Fruit fly (Drosophila melanogaster) whole organism, embryonic: ENCODE results near the gene CG11052.

Experiments
- ATbp ChIP-seq: fragments of 200-800 bp; sonication (Bioruptor generic); optimal IDR thresholded peaks from 2 replicates; lab custom pipeline; 2017; ENCODE audit warnings: missing biosample characterization, mild to moderate bottlenecking, missing genetic modification characterization, missing genetic modification reagents
- Atf-2 ChIP-seq: fragments of 200-800 bp; sonication (Bioruptor generic); optimal IDR thresholded peaks from 2 replicates; lab custom pipeline; 2016; ENCODE audit warnings: missing biosample characterization, missing genetic modification characterization
- BtbVII ChIP-seq: fragments of 200-800 bp; sonication (Bioruptor generic); optimal IDR thresholded peaks from 3 replicates; lab custom pipeline; 2017; ENCODE audit warnings: missing biosample characterization, mild to moderate bottlenecking, missing genetic modification characterization
- CG11085 ChIP-seq: fragments of 200-800 bp; sonication (Bioruptor generic); IDR thresholded peaks from 2 replicates; pipeline ENCODE4 v1.3.6; 2022; ENCODE audit warnings: missing biosample characterization, missing genetic modification characterization
- CG12942 ChIP-seq: fragments of 200-800 bp; sonication (Bioruptor generic); optimal IDR thresholded peaks from 3 replicates; lab custom pipeline; 2016; ENCODE audit warnings: missing biosample characterization, missing genetic modification characterization
- CG13775 ChIP-seq: fragments of 200-800 bp; sonication (Bioruptor generic); optimal IDR thresholded peaks from 3 replicates; lab custom pipeline; 2017; ENCODE audit warnings: missing biosample characterization, mild to moderate bottlenecking, missing genetic modification characterization
- CG14965 ChIP-seq: fragments of 200-800 bp; sonication (Bioruptor generic); optimal IDR thresholded peaks from 2 replicates; lab custom pipeline; 2016; ENCODE audit warnings: missing biosample characterization, missing genetic modification characterization, borderline replicate concordance
- CG15011 ChIP-seq: fragments of 200-800 bp; sonication (Bioruptor generic); optimal IDR thresholded peaks from 3 replicates; lab custom pipeline; 2018; ENCODE audit warnings: missing biosample characterization, mild to moderate bottlenecking, missing genetic modification characterization
- CG15514 ChIP-seq: fragments of 200-800 bp; sonication (Bioruptor generic); optimal IDR thresholded peaks from 3 replicates; lab custom pipeline; 2017; ENCODE audit warnings: missing biosample characterization, missing genetic modification characterization, mild to moderate bottlenecking, moderate library complexity, missing genetic modification reagents
- CG31224 ChIP-seq: fragments of 200-800 bp; sonication (Bioruptor generic); IDR thresholded peaks from 2 replicates; pipeline ENCODE4 v1.3.6; 2022; ENCODE audit warnings: missing biosample characterization, missing genetic modification characterization
- CG31365 ChIP-seq: fragments of 200-800 bp; sonication (Bioruptor generic); optimal IDR thresholded peaks from 2 replicates; lab custom pipeline; 2018; ENCODE audit warnings: missing biosample characterization, mild to moderate bottlenecking, missing genetic modification characterization
- CG33213 ChIP-seq: fragments of 200-800 bp; sonication (Bioruptor generic); optimal IDR thresholded peaks from 3 replicates; lab custom pipeline; 2016; ENCODE audit warnings: missing biosample characterization, missing genetic modification characterization
- CG3995 ChIP-seq: fragments of 200-800 bp; sonication (Bioruptor generic); optimal IDR thresholded peaks from 3 replicates; lab custom pipeline; 2016; ENCODE audit warnings: missing biosample characterization, missing genetic modification characterization
- CG42726 ChIP-seq: fragments of 200-800 bp; sonication (Bioruptor generic); IDR thresholded peaks from 2 replicates; pipeline ENCODE4 v1.3.6; 2022; ENCODE audit warnings: missing biosample characterization, missing genetic modification characterization; ENCODE audit not compliant: partially characterized antibody
- CG4328 ChIP-seq: fragments of 200-800 bp; sonication (Bioruptor generic); optimal IDR thresholded peaks from 3 replicates; lab custom pipeline; 2017; ENCODE audit warnings: missing biosample characterization, missing genetic modification reagents, missing genetic modification characterization
- CG43689 ChIP-seq: fragments of 200-800 bp; sonication (Bioruptor generic); IDR thresholded peaks from 2 replicates; pipeline ENCODE4 v1.3.6; 2022; ENCODE audit warnings: missing biosample characterization, missing genetic modification characterization
- CG4424 ChIP-seq: fragments of 200-800 bp; sonication (Bioruptor generic); optimal IDR thresholded peaks from 3 replicates; lab custom pipeline; 2016; ENCODE audit warnings: missing biosample characterization, missing genetic modification characterization
- CG4854 ChIP-seq: fragments of 200-800 bp; sonication (Bioruptor generic); optimal IDR thresholded peaks from 2 replicates; lab custom pipeline; 2016; ENCODE audit warnings: missing biosample characterization, missing genetic modification characterization, inconsistent platforms
- CG6175 ChIP-seq: fragments of 200-800 bp; sonication (Bioruptor generic); IDR thresholded peaks from 3 replicates; pipeline ENCODE4 v1.3.6; 2022; ENCODE audit warnings: missing biosample characterization, missing genetic modification characterization
- CG6813 ChIP-seq: fragments of 200-800 bp; sonication (Bioruptor generic); optimal IDR thresholded peaks from 2 replicates; lab custom pipeline; 2017; ENCODE audit warnings: missing biosample characterization, missing genetic modification characterization, mild to moderate bottlenecking, moderate library complexity, missing genetic modification reagents
- CG7271 ChIP-seq: fragments of 200-800 bp; sonication (Bioruptor generic); optimal IDR thresholded peaks from 2 replicates; lab custom pipeline; 2018; ENCODE audit warnings: missing biosample characterization, mild to moderate bottlenecking, missing genetic modification characterization, moderate library complexity
- CG9727 ChIP-seq: fragments of 200-800 bp; sonication (Bioruptor generic); optimal IDR thresholded peaks from 3 replicates; lab custom pipeline; 2017; ENCODE audit warnings: missing biosample characterization, mild to moderate bottlenecking, missing genetic modification characterization
- CG9797 ChIP-seq: fragments of 200-800 bp; sonication (Bioruptor generic); optimal IDR thresholded peaks from 3 replicates; lab custom pipeline; 2018; ENCODE audit warnings: missing biosample characterization, mild to moderate bottlenecking, missing genetic modification characterization
- Drgx ChIP-seq: fragments of 200-800 bp; sonication (Bioruptor generic); IDR thresholded peaks from 2 replicates; pipeline ENCODE4 v1.3.6; 2022; ENCODE audit warnings: missing biosample characterization, missing genetic modification characterization
- Mad ChIP-seq: fragments of 200-800 bp; sonication (Bioruptor generic); optimal IDR thresholded peaks from 2 replicates; lab custom pipeline; 2016; ENCODE audit warnings: missing biosample characterization, missing genetic modification characterization
- NK7.1 ChIP-seq: fragments of 200-800 bp; sonication (Bioruptor generic); optimal IDR thresholded peaks from 3 replicates; lab custom pipeline; 2016; ENCODE audit warnings: missing biosample characterization, missing genetic modification characterization
- Oli ChIP-seq: fragments of 200-800 bp; sonication (Bioruptor generic); optimal IDR thresholded peaks from 2 replicates; lab custom pipeline; 2018; ENCODE audit warnings: missing biosample characterization, mild to moderate bottlenecking, missing genetic modification characterization, moderate library complexity
- Sin3A ChIP-seq: fragments of >200 bp; optimal IDR thresholded peaks from 2 replicates; lab custom pipeline; 2018
- Sox100B ChIP-seq: fragments of 200-800 bp; sonication (Bioruptor generic); optimal IDR thresholded peaks from 3 replicates; lab custom pipeline; 2018; ENCODE audit warnings: missing biosample characterization, mild to moderate bottlenecking, missing genetic modification characterization
- amos ChIP-seq: fragments of 200-800 bp; sonication (Bioruptor generic); IDR thresholded peaks from 2 replicates; pipeline ENCODE4 v1.3.6; 2022; ENCODE audit warnings: missing biosample characterization, missing genetic modification characterization; ENCODE audit not compliant: partially characterized antibody
- ato ChIP-seq: fragments of 200-800 bp; sonication (Bioruptor generic); IDR thresholded peaks from 2 replicates; pipeline ENCODE4 v1.3.6; 2022; ENCODE audit warnings: missing biosample characterization, missing genetic modification characterization; ENCODE audit not compliant: partially characterized antibody
- bowl ChIP-seq: fragments of 200-800 bp; sonication (Bioruptor generic); IDR thresholded peaks from 2 replicates; pipeline ENCODE4 v1.3.6; 2022; ENCODE audit warnings: missing biosample characterization, missing genetic modification characterization
- cas ChIP-seq: fragments of 200-800 bp; sonication (Bioruptor generic); IDR thresholded peaks from 2 replicates; pipeline ENCODE4 v1.3.6; 2022; ENCODE audit warnings: missing biosample characterization, missing genetic modification characterization
- cato ChIP-seq: fragments of 200-800 bp; sonication (Bioruptor generic); optimal IDR thresholded peaks from 2 replicates; lab custom pipeline; 2016; ENCODE audit warnings: missing biosample characterization, missing genetic modification characterization, borderline replicate concordance
- chm ChIP-seq: fragments of 200-800 bp; sonication (Bioruptor generic); IDR thresholded peaks from 2 replicates; pipeline ENCODE4 v1.3.6; 2022; ENCODE audit warnings: missing biosample characterization, missing genetic modification characterization
- dati ChIP-seq: fragments of 200-800 bp; sonication (Bioruptor generic); IDR thresholded peaks from 2 replicates; pipeline ENCODE4 v1.3.6; 2022; ENCODE audit warnings: missing biosample characterization, missing genetic modification characterization
- gsb-n ChIP-seq: fragments of 200-800 bp; sonication (Bioruptor generic); optimal IDR thresholded peaks from 3 replicates; lab custom pipeline; 2018; ENCODE audit warnings: missing biosample characterization, mild to moderate bottlenecking, missing genetic modification characterization
- h ChIP-seq: fragments of >200 bp; optimal IDR thresholded peaks from 2 replicates; lab custom pipeline; 2017
- ham ChIP-seq: fragments of 200-800 bp; sonication (Bioruptor generic); IDR thresholded peaks from 2 replicates; pipeline ENCODE4 v1.3.6; 2022; ENCODE audit warnings: missing biosample characterization, missing genetic modification characterization
- inv ChIP-seq: fragments of 200-800 bp; sonication (Bioruptor generic); IDR thresholded peaks from 2 replicates; pipeline ENCODE4 v1.3.6; 2022; ENCODE audit warnings: missing biosample characterization, missing genetic modification characterization; ENCODE audit not compliant: partially characterized antibody
- mirr ChIP-seq: fragments of 200-800 bp; sonication (Bioruptor generic); optimal IDR thresholded peaks from 3 replicates; lab custom pipeline; 2018; ENCODE audit warnings: missing biosample characterization, mild to moderate bottlenecking, missing genetic modification characterization
- mld ChIP-seq: fragments of 200-800 bp; sonication (Bioruptor generic); IDR thresholded peaks from 3 replicates; pipeline ENCODE4 v1.3.6; 2022; ENCODE audit warnings: missing biosample characterization, missing genetic modification characterization; ENCODE audit not compliant: partially characterized antibody
- nau ChIP-seq: fragments of 200-800 bp; sonication (Bioruptor generic); optimal IDR thresholded peaks from 3 replicates; lab custom pipeline; 2017; ENCODE audit warnings: missing biosample characterization, mild to moderate bottlenecking, missing genetic modification characterization, missing genetic modification reagents
- otp ChIP-seq: fragments of 200-800 bp; sonication (Bioruptor generic); IDR thresholded peaks from 3 replicates; pipeline ENCODE4, ENCODE4 v1.3.6; 2022; ENCODE audit warnings: missing biosample characterization, missing genetic modification characterization
- prd ChIP-seq, 3 experiments: fragments of >200 bp in 2 of 3; fragments of 200-800 bp in 1 of 3; sonication (Bioruptor generic) in 1 of 3; optimal IDR thresholded peaks in 2 of 3; IDR thresholded peaks in 1 of 3; 2 replicates in 2 of 3; 3 replicates in 1 of 3; pipeline versions ENCODE4 v1.3.6 to Lab custom; 2017 to 2022; ENCODE audit warnings: missing biosample characterization in 1 of 3, missing genetic modification characterization in 1 of 3
- ranshi ChIP-seq: fragments of 200-800 bp; sonication (Bioruptor generic); IDR thresholded peaks from 2 replicates; pipeline ENCODE4 v1.3.6; 2022; ENCODE audit warnings: missing biosample characterization, missing genetic modification characterization
- run ChIP-seq: fragments of 200-800 bp; sonication (Bioruptor generic); optimal IDR thresholded peaks from 3 replicates; lab custom pipeline; 2018; ENCODE audit warnings: missing biosample characterization, mild to moderate bottlenecking, missing genetic modification characterization
- sqz ChIP-seq: fragments of 200-800 bp; sonication (Bioruptor generic); optimal IDR thresholded peaks from 3 replicates; lab custom pipeline; 2018; ENCODE audit warnings: missing biosample characterization, mild to moderate bottlenecking, missing genetic modification characterization
- stwl ChIP-seq: fragments of 200-800 bp; sonication (Bioruptor generic); optimal IDR thresholded peaks from 3 replicates; lab custom pipeline; 2018; ENCODE audit warnings: missing biosample characterization, mild to moderate bottlenecking, missing genetic modification characterization, moderate library complexity
- tio ChIP-seq: fragments of 200-800 bp; sonication (Bioruptor generic); optimal IDR thresholded peaks from 2 replicates; lab custom pipeline; 2017; ENCODE audit warnings: missing biosample characterization, missing genetic modification characterization, inconsistent platforms
- tna ChIP-seq: fragments of 200-800 bp; sonication (Bioruptor generic); IDR thresholded peaks from 2 replicates; pipeline ENCODE4 v1.3.6; 2022; ENCODE audit warnings: missing biosample characterization, missing genetic modification characterization; ENCODE audit not compliant: partially characterized antibody

CG11052 gene

dm6 chr3R:8009080-8009620, at the start of gene CG11052, which contains the start of gene CG3223:
Gene CG11052, minus strand, starts transcription at chr3R:8009297.
Gene CG3223, plus strand, starts transcription at chr3R:8009400.
- TF ChIP-seq tna (GFP tag; lab: Robert Waterston, UW) (no peak), prd (optimal IDR thresholded peaks at IDR 0.05; lab: Kevin White, UChicago) (no peak), prd (GFP tag; IDR thresholded peaks at IDR 0.05; lab: Robert Waterston, UW) (no peak), Oli (no peak), run (tag; lab: Kevin White, UChicago) (no peak), Drgx (GFP tag; lab: Robert Waterston, UW) (no peak), chm (GFP tag; lab: Robert Waterston, UW) (no peak), CG15514 (GFP tag; lab: Kevin White, UChicago) (peak; percentile 99), mirr (peak; percentile 10), CG15011 (no peak), cas (GFP tag; lab: Robert Waterston, UW) (no peak), CG9727 (GFP tag; lab: Kevin White, UChicago) (no peak), bowl (GFP tag; lab: Robert Waterston, UW) (no peak), stwl (tag; lab: Kevin White, UChicago) (peak; percentile 58), otp (GFP tag; lab: Robert Waterston, UW) (no peak), inv (GFP tag; lab: Robert Waterston, UW) (peak; percentile 12; the same call in 1 of the 2 replicates), BtbVII (no peak), cato (GFP tag; lab: Kevin White, UChicago) (no peak), h (no peak), ranshi (GFP tag; lab: Robert Waterston, UW) (no peak), CG3995 (peak; percentile 76), CG13775 (no peak), ham (no peak), mld (GFP tag; lab: Robert Waterston, UW) (no peak), Sox100B (GFP tag; lab: Kevin White, UChicago) (no peak), CG31365 (tag; lab: Kevin White, UChicago) (no peak), ATbp (GFP tag; lab: Kevin White, UChicago) (no peak), CG4424 (GFP tag; lab: Kevin White, UChicago) (no peak), CG31224 (GFP tag; lab: Robert Waterston, UW) (no peak), CG6175 (GFP tag; lab: Robert Waterston, UW) (no peak), CG4854 (GFP tag; lab: Kevin White, UChicago) (no peak), gsb-n (tag; lab: Kevin White, UChicago) (no peak), dati (GFP tag; lab: Robert Waterston, UW) (no peak), CG43689 (GFP tag; lab: Robert Waterston, UW) (no peak), Atf-2 (no peak), CG42726 (GFP tag; lab: Robert Waterston, UW) (no peak), nau (GFP tag; lab: Kevin White, UChicago) (no peak), CG6813 (GFP tag; lab: Kevin White, UChicago) (no peak), ato (no peak), sqz (GFP tag; lab: Kevin White, UChicago) (no peak), Sin3A (lab: Kevin White, UChicago) (peak; percentile 54), CG33213 (no peak), CG14965 (GFP tag; lab: Kevin White, UChicago) (no peak), tio (no peak), CG7271 (no peak), CG9797 (GFP tag; lab: Kevin White, UChicago) (no peak), Mad (GFP tag; lab: Kevin White, UChicago) (no peak), NK7.1 (GFP tag; lab: Kevin White, UChicago) (no peak), CG11085 (GFP tag; lab: Robert Waterston, UW) (no peak), CG4328 (GFP tag; lab: Kevin White, UChicago) (no peak), CG12942 (no peak), amos (GFP tag; lab: Robert Waterston, UW) (peak; percentile 58; the same call in 1 of the 2 replicates)
